Fruit fly (Drosophila melanogaster) whole organism: Measurements from ENCODE around the gene CG10336.

Experiments used
- CG8478 ChIP-seq: fragments of >200 bp; optimal IDR thresholded peaks from 2 replicates; lab custom pipeline; 2018; ENCODE audit warnings: inconsistent platforms
- Dll ChIP-seq: fragments of >200 bp; optimal IDR thresholded peaks from 2 replicates; lab custom pipeline; 2017
- EcR ChIP-seq, 2 experiments: fragments of >200 bp; optimal IDR thresholded peaks; 2 replicates each; lab custom pipeline; 2017; ENCODE audit warnings: missing biosample characterization in 2 of 2, missing genetic modification characterization in 2 of 2, missing genetic modification reagents in 2 of 2
- pan ChIP-seq: fragments of >200 bp; optimal IDR thresholded peaks from 2 replicates; lab custom pipeline; 2017
- psq ChIP-seq: fragments of >200 bp; optimal IDR thresholded peaks from 2 replicates; lab custom pipeline; 2017
- usp ChIP-seq: fragments of >200 bp; optimal IDR thresholded peaks from 2 replicates; lab custom pipeline; 2017; ENCODE audit warnings: missing biosample characterization, missing genetic modification characterization, mixed read lengths

Gene CG10336

DNA sequence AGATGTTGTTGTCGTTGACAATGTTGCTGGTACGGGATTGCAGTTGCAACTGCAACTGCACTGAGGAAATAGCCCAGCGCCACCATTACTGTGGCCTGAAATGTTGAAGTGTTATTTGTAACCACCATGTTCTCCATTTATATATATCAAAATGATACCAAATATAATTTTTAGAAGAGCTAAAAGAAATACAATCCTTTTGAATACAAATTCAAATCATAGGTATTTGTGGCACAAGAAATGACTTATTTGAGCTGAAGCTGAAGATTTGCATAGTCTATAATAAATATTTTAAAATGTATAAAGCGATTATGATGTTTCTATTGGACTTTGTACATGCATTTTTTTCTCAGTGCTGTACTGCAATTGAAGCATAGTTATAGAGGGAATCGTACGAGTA is 30.3 kb downstream of the CG10336 start:
- TF ChIP-seq usp (GFP tag; lab: Kevin White, UChicago) (no peak), Dll (no peak), EcR (GFP tag; optimal IDR thresholded peaks at IDR 0.05; lab: Kevin White, UChicago) (no peak), CG8478 (lab: Kevin White, UChicago) (no peak), pan (lab: Kevin White, UChicago) (no peak), psq (lab: Kevin White, UChicago) (no peak)

DNA sequence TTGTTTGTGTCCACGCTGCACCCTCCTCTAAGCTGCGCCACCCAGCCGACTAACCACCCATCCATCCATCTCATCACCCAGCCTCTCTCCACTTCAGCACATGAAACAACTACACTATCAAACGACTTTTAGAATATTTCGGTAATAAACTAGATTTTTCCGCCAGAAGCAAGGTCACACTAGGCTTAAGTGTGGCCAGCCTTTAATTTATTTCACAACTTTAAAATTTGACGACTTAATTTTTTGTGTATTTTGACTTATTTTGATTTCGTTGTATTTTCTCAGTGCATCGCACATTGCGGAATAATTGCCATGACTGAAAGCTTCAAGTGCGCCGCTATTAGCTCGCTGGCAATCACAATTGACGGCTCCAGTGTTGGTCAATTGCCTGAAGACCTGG is 35.5 kb downstream of the CG10336 start:
- TF ChIP-seq CG8478 (lab: Kevin White, UChicago) (no peak), pan (lab: Kevin White, UChicago) (no peak), EcR (GFP tag; optimal IDR thresholded peaks at IDR 0.05; lab: Kevin White, UChicago) (no peak), Dll (no peak), psq (lab: Kevin White, UChicago) (no peak), usp (GFP tag; lab: Kevin White, UChicago) (no peak)

DNA sequence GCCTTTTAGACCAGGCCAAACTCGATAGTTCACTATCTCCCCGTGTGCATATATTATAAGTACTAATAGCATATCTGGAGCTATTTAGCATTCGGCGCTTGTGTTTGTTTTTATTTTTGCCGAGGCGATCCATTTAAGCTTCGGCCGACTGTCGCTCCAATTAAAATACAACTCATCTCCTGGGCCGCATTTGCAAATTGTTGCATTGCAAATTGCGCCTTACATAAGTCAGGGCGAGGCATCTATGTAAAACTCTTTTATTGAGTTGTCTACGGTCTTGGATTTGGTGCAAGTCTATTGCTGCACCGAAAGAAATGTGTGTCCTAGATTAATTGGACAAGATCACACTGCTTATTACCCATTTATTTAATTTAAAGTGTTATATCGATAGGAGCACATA is 38.7 kb downstream of the CG10336 start:
- TF ChIP-seq psq (lab: Kevin White, UChicago) (no peak), usp (GFP tag; lab: Kevin White, UChicago) (no peak), CG8478 (lab: Kevin White, UChicago) (no peak), pan (lab: Kevin White, UChicago) (no peak), Dll (no peak), EcR (GFP tag; optimal IDR thresholded peaks at IDR 0.05; lab: Kevin White, UChicago) (no peak)

DNA sequence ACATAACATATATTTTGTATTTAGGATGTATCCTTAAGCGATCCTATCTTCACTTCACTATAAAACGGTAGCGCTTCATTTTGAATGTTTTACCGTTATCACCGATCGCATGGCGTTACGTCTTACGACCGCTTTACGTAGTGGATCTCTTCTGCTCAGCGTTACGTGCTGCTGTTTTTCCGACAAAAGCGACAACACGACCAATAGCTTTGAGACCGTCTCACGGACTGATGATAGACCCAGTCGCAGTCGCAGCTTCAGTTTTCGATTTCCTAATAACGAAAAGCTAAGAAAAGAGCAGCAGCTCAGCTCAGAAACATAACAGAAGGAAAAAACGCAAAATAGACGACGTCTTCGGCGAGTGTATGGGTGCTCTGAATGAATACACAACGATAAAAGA is 43.0 kb downstream of the CG10336 start, which contains the start of gene CG10348:
Gene CG10348 (minus strand): TSS at position 234 of the 400 bp plus-strand sequence.
- TF ChIP-seq Dll (no peak), EcR (GFP tag; optimal IDR thresholded peaks at IDR 0.05; lab: Kevin White, UChicago) (no peak), psq (lab: Kevin White, UChicago) (no peak), CG8478 (lab: Kevin White, UChicago) (no peak), usp (GFP tag; lab: Kevin White, UChicago) (no peak), pan (lab: Kevin White, UChicago) (no peak)

DNA sequence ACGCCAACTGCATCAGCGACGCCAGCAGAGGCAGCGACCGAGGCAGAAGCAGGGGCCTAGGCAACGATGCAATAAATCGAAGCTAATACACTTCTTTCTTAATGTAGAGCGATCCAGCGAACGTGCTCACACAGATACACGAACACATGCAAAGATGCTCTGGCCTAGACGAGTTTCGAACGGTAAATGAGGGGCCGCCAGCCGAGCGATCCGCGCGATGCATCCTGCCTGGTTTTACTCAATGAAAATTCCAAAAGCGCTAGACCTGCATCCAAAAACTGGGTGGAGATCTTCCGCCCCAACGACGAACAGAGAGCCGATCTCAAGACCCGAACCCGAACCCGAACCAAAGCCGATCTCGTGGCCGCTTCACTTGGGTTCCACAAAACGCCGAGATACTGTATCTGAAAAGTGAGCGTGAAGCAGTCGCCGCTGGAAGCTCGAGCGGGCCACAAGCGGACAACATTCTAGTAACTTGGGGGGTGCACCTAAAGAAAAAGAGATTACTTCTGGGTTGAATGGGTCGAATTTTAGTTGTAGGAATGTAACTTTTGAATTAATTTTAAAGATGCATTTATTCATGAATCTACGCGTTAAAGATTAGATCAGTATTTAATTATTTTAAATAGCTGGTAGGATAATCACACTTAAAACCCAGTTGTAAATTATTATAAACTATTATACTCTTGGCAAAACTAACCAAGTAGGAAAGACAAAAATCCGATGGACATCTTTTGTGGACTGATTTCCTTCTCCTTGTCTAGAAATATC is 43.6 kb downstream of the CG10336 start:
- TF ChIP-seq pan (lab: Kevin White, UChicago): no peak
- TF ChIP-seq EcR (GFP tag; optimal IDR thresholded peaks at IDR 0.05; lab: Kevin White, UChicago): no peak
- TF ChIP-seq psq (lab: Kevin White, UChicago): no peak
- no peak for TF ChIP-seq usp (GFP tag; lab: Kevin White, UChicago)
- TF ChIP-seq CG8478 (lab: Kevin White, UChicago): no peak
- TF ChIP-seq Dll: no peak

DNA sequence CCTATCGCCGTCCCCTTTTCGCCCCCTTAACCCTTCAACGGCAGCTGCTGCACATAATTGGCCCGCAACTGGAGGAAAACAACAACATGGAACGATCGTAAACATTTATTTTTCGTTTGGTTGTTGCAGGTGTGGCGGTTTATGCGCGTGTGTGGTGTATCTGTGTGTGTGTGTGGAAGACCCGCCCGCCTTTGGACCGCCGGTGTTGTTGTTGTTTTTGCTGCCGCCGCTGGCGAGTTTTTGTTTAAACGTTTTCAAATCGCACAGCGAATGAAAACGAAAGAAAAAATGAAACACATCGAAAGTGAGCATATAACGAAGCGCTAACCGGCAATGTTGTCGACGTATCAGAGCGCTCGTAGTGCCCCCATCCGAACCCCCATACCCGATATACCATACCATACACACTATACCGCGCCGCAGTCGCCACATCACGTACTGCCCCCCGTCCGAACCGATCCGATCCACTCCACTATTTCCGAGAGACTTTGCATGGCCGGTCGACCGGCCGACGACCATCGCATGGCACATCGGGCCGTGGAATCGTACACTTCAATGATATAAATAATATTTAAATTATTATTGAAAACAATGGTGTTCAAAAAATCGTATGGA is 46.3 kb downstream of the CG10336 start:
- TF ChIP-seq usp (GFP tag; lab: Kevin White, UChicago) (no peak), CG8478 (lab: Kevin White, UChicago) (no peak), psq (lab: Kevin White, UChicago) (no peak), pan (lab: Kevin White, UChicago) (no peak), Dll (no peak)

DNA sequence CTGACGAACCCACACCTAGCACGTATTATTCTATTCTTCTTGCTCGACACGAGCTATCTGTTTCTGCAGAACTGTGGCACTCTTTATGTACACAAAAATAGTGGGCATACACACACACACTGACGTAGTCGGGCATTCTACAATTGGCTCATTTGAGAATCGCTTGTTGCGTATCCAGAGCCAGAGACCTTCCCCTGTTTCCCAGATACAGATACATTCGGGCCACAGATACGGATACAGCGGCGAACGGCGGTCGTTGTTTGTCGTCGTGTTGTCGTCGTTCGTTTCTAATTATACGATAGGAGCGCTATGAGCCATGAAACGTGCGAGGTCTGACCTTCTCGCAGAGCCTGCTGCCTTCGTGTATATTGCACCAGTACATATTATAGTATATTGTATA is 47.9 kb downstream of the CG10336 start:
- TF ChIP-seq usp (GFP tag; lab: Kevin White, UChicago): no peak
- no peak for TF ChIP-seq Dll
- no peak for TF ChIP-seq CG8478 (lab: Kevin White, UChicago)
- TF ChIP-seq EcR (GFP tag; optimal IDR thresholded peaks at IDR 0.05; lab: Kevin White, UChicago): no peak
- TF ChIP-seq pan (lab: Kevin White, UChicago): no peak

DNA sequence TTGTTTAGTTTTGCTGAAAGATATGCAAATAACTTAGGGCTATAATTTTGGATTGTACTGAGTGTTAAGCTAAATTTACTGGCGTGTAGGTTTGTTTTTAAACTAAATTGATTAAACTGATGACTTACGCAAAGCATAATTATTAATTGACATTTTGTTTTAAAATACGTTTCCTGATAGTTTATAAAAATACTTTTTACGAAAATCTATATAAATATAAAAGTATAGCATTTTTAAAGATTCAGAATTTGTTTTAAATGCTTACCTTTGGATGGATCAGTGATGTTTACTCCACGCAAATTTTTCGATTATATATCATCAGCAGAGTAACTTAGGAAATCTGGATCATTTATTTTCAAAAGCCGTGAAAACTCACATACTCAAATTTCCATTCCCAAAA is 50.7 kb downstream of the CG10336 start, which contains the start of the genes CG42752 and CG15167:
Gene CG42752 (minus strand): TSS at position 101 of the 400 bp plus-strand sequence.
Gene CG15167 (plus strand): TSS at position 349 of the 400 bp plus-strand sequence.
- TF ChIP-seq CG8478 (lab: Kevin White, UChicago) (no peak), Dll (no peak), psq (lab: Kevin White, UChicago) (no peak), usp (GFP tag; lab: Kevin White, UChicago) (no peak), EcR (GFP tag; optimal IDR thresholded peaks at IDR 0.05; lab: Kevin White, UChicago) (no peak), pan (lab: Kevin White, UChicago) (no peak)
